Worm (Caenorhabditis elegans) whole organism, L4 larva: ENCODE measurements around the gene rict-1.

Experiments used
- ceh-62 ChIP-seq: sonication (generic microtip); optimal IDR thresholded peaks from 2 replicates; lab custom pipeline; 2017; ENCODE audit warnings: missing biosample characterization, missing genetic modification characterization
- lin-29 ChIP-seq: fragments of 200-800 bp; sonication (Bioruptor generic); IDR thresholded peaks from 2 replicates; pipeline ENCODE4 v1.3.6; 2022; ENCODE audit warnings: missing genetic modification reagents, missing genetic modification characterization, missing compliant biosample characterization
- mdl-1 ChIP-seq, 2 experiments: fragments of 150-350 bp in 1 of 2; sonication (generic microtip) in 1 of 2; optimal IDR thresholded peaks; 2 replicates each; lab custom pipeline; 2014 to 2017; ENCODE audit warnings: missing biosample characterization in 2 of 2, missing genetic modification characterization in 2 of 2
- nhr-6 ChIP-seq: fragments of 150-350 bp; optimal IDR thresholded peaks from 2 replicates; lab custom pipeline; 2014; ENCODE audit warnings: missing biosample characterization, missing genetic modification characterization
- unc-39 ChIP-seq: sonication (generic microtip); optimal IDR thresholded peaks from 2 replicates; lab custom pipeline; 2017; ENCODE audit warnings: missing biosample characterization, missing genetic modification characterization

ce11 chrII:13148247-13148646 lies 31.6 kb upstream of the rict-1 start:
- no peak for TF ChIP-seq nhr-6 (tag; lab: Kevin White, UChicago)
- TF ChIP-seq unc-39: no peak
- TF ChIP-seq mdl-1 (tag; optimal IDR thresholded peaks at IDR 0.05; lab: Kevin White, UChicago): no peak
- no peak for TF ChIP-seq ceh-62 (tag; lab: Kevin White, UChicago)
- no peak for TF ChIP-seq lin-29 (GFP tag; lab: Robert Waterston, UW)
